Fruit fly (Drosophila melanogaster): ENCODE results near the gene CG6763.

The CG6763 gene

DNA sequence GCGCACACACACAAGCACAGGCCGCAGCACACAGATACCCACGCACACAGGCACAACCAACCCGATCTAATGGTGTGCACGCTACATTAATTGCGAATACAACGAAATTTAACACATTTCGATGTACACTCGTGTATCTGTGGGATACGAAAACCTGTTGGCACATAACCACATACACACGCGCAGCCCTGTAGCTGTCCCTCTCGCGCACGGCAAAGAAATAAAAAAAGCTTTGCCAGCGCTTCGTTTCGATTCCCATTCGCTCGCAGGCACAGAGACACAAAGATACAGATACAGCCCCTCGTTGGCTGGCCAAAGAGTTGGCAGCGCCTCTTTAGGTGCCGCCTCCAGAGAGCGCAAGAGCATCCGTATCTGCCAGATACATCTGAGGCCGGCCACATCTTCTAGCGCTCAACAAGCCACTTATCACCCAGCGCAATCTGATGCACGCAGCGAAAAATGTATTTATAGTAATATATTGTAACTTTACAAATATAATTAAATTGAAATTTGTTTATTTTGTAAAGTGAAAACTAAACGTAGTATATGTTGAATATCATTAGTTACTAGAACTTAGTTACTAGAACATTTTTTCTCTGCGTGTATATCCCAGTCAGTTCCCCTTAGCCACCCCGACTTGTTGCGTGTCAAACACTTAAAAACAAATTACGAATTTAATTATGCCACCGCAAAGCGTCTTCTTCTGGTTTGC, 9.4 kb downstream of the CG6763 start (continued):
- TF ChIP-seq CG9727 (GFP tag; optimal IDR thresholded peaks at IDR 0.05) (peak; percentile 61), Pdp1 (GFP tag; optimal IDR thresholded peaks at IDR 0.05) (peak; percentile 21 to 29), row (GFP tag; IDR thresholded peaks at IDR 0.05) (peak; percentile 75), amos (GFP tag; IDR thresholded peaks at IDR 0.05; ENCODE audit: partially characterized antibody) (peak; percentile 19; the same call in 1 of the 2 replicates), ranshi (GFP tag; IDR thresholded peaks at IDR 0.05) (peak; percentile 74), CG18764 (GFP tag; optimal IDR thresholded peaks at IDR 0.05) (peak; percentile 1), lilli (GFP tag; optimal IDR thresholded peaks at IDR 0.05) (peak; percentile 37), tna (GFP tag; IDR thresholded peaks at IDR 0.05; ENCODE audit: partially characterized antibody) (peak; percentile 25; the same call in 1 of the 2 replicates), CG12744 (GFP tag; optimal IDR thresholded peaks at IDR 0.05) (no peak), Med (GFP tag) (peak; percentile 35), Oli (tag; optimal IDR thresholded peaks at IDR 0.05) (peak; percentile 38), CG4820 (GFP tag; optimal IDR thresholded peaks at IDR 0.05) (peak; percentile 33), sim (GFP tag; IDR thresholded peaks at IDR 0.05) (peak; percentile 64; the same call in 1 of the 2 replicates), CG15479 (GFP tag; optimal IDR thresholded peaks at IDR 0.05) (peak; percentile 54), CG6254 (GFP tag; optimal IDR thresholded peaks at IDR 0.05) (peak; percentile 53), pb (GFP tag; optimal IDR thresholded peaks at IDR 0.05) (no peak), dan (GFP tag; IDR thresholded peaks at IDR 0.05) (no peak), Asciz (GFP tag; optimal IDR thresholded peaks at IDR 0.05) (peak; percentile 3), wdn (GFP tag; IDR thresholded peaks at IDR 0.05) (no peak), zf30C (GFP tag; optimal IDR thresholded peaks at IDR 0.05) (peak; percentile 12), CG7928 (GFP tag; optimal IDR thresholded peaks at IDR 0.05) (no peak), CG14710 (tag; optimal IDR thresholded peaks at IDR 0.05) (peak; percentile 39), CG3163 (GFP tag; optimal IDR thresholded peaks at IDR 0.05) (no peak), lab (GFP tag; optimal IDR thresholded peaks at IDR 0.05) (peak; percentile 45), CG14667 (GFP tag; IDR thresholded peaks at IDR 0.05) (peak; percentile 61; the same call in 1 of the 2 replicates), CG7745 (tag; optimal IDR thresholded peaks at IDR 0.05) (no peak), z (GFP tag; IDR thresholded peaks at IDR 0.05) (0 out of 3 replicates have a peak, but pooled peaks have one; percentile 48), CG13775 (GFP tag; optimal IDR thresholded peaks at IDR 0.05) (peak; percentile 56), exex (tag; optimal IDR thresholded peaks at IDR 0.05) (peak; percentile 29), Blimp-1 (GFP tag; optimal IDR thresholded peaks at IDR 0.05) (peak; percentile 65), CG17361 (GFP tag; IDR thresholded peaks at IDR 0.05) (peak; percentile 70), Hr3 (GFP tag; optimal IDR thresholded peaks at IDR 0.05) (peak; percentile 45), sd (tag; optimal IDR thresholded peaks at IDR 0.05) (peak; percentile 73), Lim3 (GFP tag; IDR thresholded peaks at IDR 0.05) (0 out of 2 replicates have a peak, but pooled peaks have one; percentile 19), CG11723 (GFP tag; optimal IDR thresholded peaks at IDR 0.05) (no peak), CG32532 (GFP tag; IDR thresholded peaks at IDR 0.05) (0 out of 2 replicates have a peak, but pooled peaks have one; percentile 18), Ada2b (GFP tag; IDR thresholded peaks at IDR 0.05) (0 out of 2 replicates have a peak, but pooled peaks have one; percentile 19), Mrtf (GFP tag; IDR thresholded peaks at IDR 0.05) (no peak), dimm (GFP tag; IDR thresholded peaks at IDR 0.05) (no peak), shn (GFP tag; optimal IDR thresholded peaks at IDR 0.05) (no peak), CG10979 (tag; optimal IDR thresholded peaks at IDR 0.05) (peak; percentile 70), CG6689 (GFP tag; IDR thresholded peaks at IDR 0.05) (peak; percentile 73), Ptx1 (GFP tag; IDR thresholded peaks at IDR 0.05) (peak; percentile 63), CG16815 (GFP tag; optimal IDR thresholded peaks at IDR 0.05) (peak; percentile 34), nom (GFP tag; optimal IDR thresholded peaks at IDR 0.05) (peak; percentile 66), Gug (GFP tag; IDR thresholded peaks at IDR 0.05) (peak; percentile 31; the same call in 1 of the 4 replicates), CG13894 (tag; optimal IDR thresholded peaks at IDR 0.05) (no peak), cwo (GFP tag; optimal IDR thresholded peaks at IDR 0.05) (no peak)

Data from whole organism, embryonic.